Fruit fly (Drosophila melanogaster) whole organism, embryonic: Measurements from ENCODE around the gene CG18234.

Experiments
- Antp ChIP-seq: fragments of 200-800 bp; sonication (Bioruptor generic); optimal IDR thresholded peaks from 3 replicates; lab custom pipeline; 2016; ENCODE audit warnings: missing biosample characterization, missing genetic modification characterization
- BEAF-32 ChIP-seq: fragments of 200-800 bp; sonication (Bioruptor generic); optimal IDR thresholded peaks from 3 replicates; lab custom pipeline; 2017; ENCODE audit warnings: missing biosample characterization, missing genetic modification characterization, mild to moderate bottlenecking, moderate library complexity, missing genetic modification reagents
- BtbVII ChIP-seq: fragments of 200-800 bp; sonication (Bioruptor generic); optimal IDR thresholded peaks from 3 replicates; lab custom pipeline; 2017; ENCODE audit warnings: missing biosample characterization, mild to moderate bottlenecking, missing genetic modification characterization
- C15 ChIP-seq: fragments of 200-800 bp; sonication (Bioruptor generic); IDR thresholded peaks from 3 replicates; pipeline ENCODE4 v1.3.6; 2022; ENCODE audit warnings: missing biosample characterization, missing genetic modification characterization
- CG1024 ChIP-seq: fragments of 200-800 bp; sonication (Bioruptor generic); IDR thresholded peaks from 2 replicates; pipeline ENCODE4 v1.3.6; 2022; ENCODE audit warnings: missing biosample characterization, missing genetic modification characterization
- CG10462 ChIP-seq: fragments of 200-800 bp; sonication (Bioruptor generic); optimal IDR thresholded peaks from 2 replicates; lab custom pipeline; 2016; ENCODE audit warnings: missing biosample characterization, missing genetic modification characterization
- CG11504 ChIP-seq: fragments of 200-800 bp; sonication (Bioruptor generic); optimal IDR thresholded peaks from 3 replicates; lab custom pipeline; 2019; ENCODE audit warnings: missing biosample characterization, mild to moderate bottlenecking, missing genetic modification characterization, moderate library complexity
- CG11695 ChIP-seq: fragments of 200-800 bp; sonication (Bioruptor generic); IDR thresholded peaks from 3 replicates; pipeline ENCODE4 v1.3.6; 2022; ENCODE audit warnings: missing biosample characterization, missing genetic modification characterization
- CG12155 ChIP-seq: fragments of 200-800 bp; sonication (Bioruptor generic); optimal IDR thresholded peaks from 3 replicates; lab custom pipeline; 2016; ENCODE audit warnings: missing biosample characterization, missing genetic modification characterization
- CG12391 ChIP-seq: fragments of 200-800 bp; sonication (Bioruptor generic); optimal IDR thresholded peaks from 3 replicates; lab custom pipeline; 2018; ENCODE audit warnings: missing biosample characterization, mild to moderate bottlenecking, missing genetic modification characterization, moderate library complexity
- CG12744 ChIP-seq: fragments of 200-800 bp; sonication (Bioruptor generic); optimal IDR thresholded peaks from 2 replicates; lab custom pipeline; 2016; ENCODE audit warnings: missing biosample characterization, missing genetic modification characterization
- CG14050 ChIP-seq: fragments of 200-800 bp; sonication (Bioruptor generic); IDR thresholded peaks from 3 replicates; pipeline ENCODE4 v1.3.6; 2022; ENCODE audit warnings: missing biosample characterization, missing genetic modification characterization
- CG14965 ChIP-seq: fragments of 200-800 bp; sonication (Bioruptor generic); optimal IDR thresholded peaks from 2 replicates; lab custom pipeline; 2016; ENCODE audit warnings: missing biosample characterization, missing genetic modification characterization, borderline replicate concordance
- CG1603 ChIP-seq: fragments of 200-800 bp; sonication (Bioruptor generic); optimal IDR thresholded peaks from 2 replicates; lab custom pipeline; 2019; ENCODE audit warnings: missing biosample characterization, mild to moderate bottlenecking, missing genetic modification characterization, moderate library complexity
- CG16813 ChIP-seq: fragments of 200-800 bp; sonication (Bioruptor generic); IDR thresholded peaks from 3 replicates; pipeline ENCODE4 v1.3.6; 2022; ENCODE audit warnings: missing biosample characterization, missing genetic modification characterization; ENCODE audit not compliant: partially characterized antibody
- CG17802 ChIP-seq: fragments of 200-800 bp; sonication (Bioruptor generic); optimal IDR thresholded peaks from 2 replicates; lab custom pipeline; 2018; ENCODE audit warnings: missing biosample characterization, mild to moderate bottlenecking, missing genetic modification characterization, moderate library complexity
- CG18476 ChIP-seq: fragments of 200-800 bp; sonication (Bioruptor generic); optimal IDR thresholded peaks from 2 replicates; lab custom pipeline; 2016; ENCODE audit warnings: missing biosample characterization, mild to moderate bottlenecking, missing genetic modification characterization
- CG30020 ChIP-seq: fragments of 200-800 bp; optimal IDR thresholded peaks from 2 replicates; lab custom pipeline; 2019; ENCODE audit warnings: missing biosample characterization, mild to moderate bottlenecking, missing genetic modification characterization, moderate library complexity
- CG30403 ChIP-seq: fragments of 200-800 bp; sonication (Bioruptor generic); optimal IDR thresholded peaks from 3 replicates; lab custom pipeline; 2016; ENCODE audit warnings: missing biosample characterization, missing genetic modification characterization
- CG34224 ChIP-seq: fragments of 200-800 bp; sonication (Bioruptor generic); IDR thresholded peaks from 3 replicates; pipeline ENCODE4 v1.3.6; 2022; ENCODE audit warnings: missing biosample characterization, missing genetic modification characterization; ENCODE audit not compliant: partially characterized antibody
- CG8089 ChIP-seq: fragments of 200-800 bp; sonication (Bioruptor generic); optimal IDR thresholded peaks from 3 replicates; lab custom pipeline; 2016; ENCODE audit warnings: missing biosample characterization, missing genetic modification characterization
- CoRest ChIP-seq: fragments of 200-800 bp; sonication (Bioruptor generic); optimal IDR thresholded peaks from 3 replicates; lab custom pipeline; 2018; ENCODE audit warnings: missing biosample characterization, mild to moderate bottlenecking, missing genetic modification characterization, moderate library complexity
- Dek ChIP-seq: fragments of 200-800 bp; sonication (Bioruptor generic); optimal IDR thresholded peaks from 3 replicates; lab custom pipeline; 2019; ENCODE audit warnings: missing biosample characterization, mild to moderate bottlenecking, missing genetic modification characterization, moderate library complexity
- Dp ChIP-seq: fragments of 200-800 bp; sonication (Bioruptor generic); optimal IDR thresholded peaks from 2 replicates; lab custom pipeline; 2018; ENCODE audit warnings: missing biosample characterization, mild to moderate bottlenecking, missing genetic modification characterization, moderate library complexity
- E2f1 ChIP-seq: fragments of 200-800 bp; sonication (Bioruptor generic); IDR thresholded peaks from 2 replicates; pipeline ENCODE4 v1.3.6; 2022; ENCODE audit warnings: missing biosample characterization, missing genetic modification characterization
- E2f2 ChIP-seq: fragments of 200-800 bp; sonication (Bioruptor generic); IDR thresholded peaks from 2 replicates; pipeline ENCODE4 v1.3.6; 2022; ENCODE audit warnings: missing biosample characterization, missing genetic modification characterization
- Ets65A ChIP-seq: fragments of 200-800 bp; sonication (Bioruptor generic); peaks from one replicate; lab custom pipeline; 2016; ENCODE audit warnings: missing biosample characterization, missing genetic modification characterization
- HLH4C ChIP-seq: fragments of 200-800 bp; sonication (Bioruptor generic); IDR thresholded peaks from 3 replicates; pipeline ENCODE4 v1.3.6; 2022; ENCODE audit warnings: missing biosample characterization, missing genetic modification characterization; ENCODE audit not compliant: partially characterized antibody
- HmgD ChIP-seq: fragments of 200-800 bp; sonication (Bioruptor generic); optimal IDR thresholded peaks from 3 replicates; lab custom pipeline; 2016; ENCODE audit warnings: missing biosample characterization, missing genetic modification characterization
- HmgZ ChIP-seq: fragments of 200-800 bp; sonication (Bioruptor generic); optimal IDR thresholded peaks from 2 replicates; lab custom pipeline; 2018; ENCODE audit warnings: missing biosample characterization, mild to moderate bottlenecking, missing genetic modification characterization
- Hsf ChIP-seq: fragments of 200-800 bp; sonication (Bioruptor generic); optimal IDR thresholded peaks from 3 replicates; lab custom pipeline; 2016; ENCODE audit warnings: missing biosample characterization, missing genetic modification characterization
- Lpt ChIP-seq: fragments of >200 bp; optimal IDR thresholded peaks from 2 replicates; lab custom pipeline; 2018; ENCODE audit warnings: missing biosample characterization, missing genetic modification characterization
- MBD-R2 ChIP-seq: fragments of 200-800 bp; sonication (Bioruptor generic); IDR thresholded peaks from 2 replicates; pipeline ENCODE4 v1.3.6; 2022; ENCODE audit warnings: missing biosample characterization, missing genetic modification characterization
- Med ChIP-seq: fragments of 200-800 bp; sonication (Bioruptor generic); peaks from one replicate; lab custom pipeline; 2016; ENCODE audit warnings: missing biosample characterization, missing genetic modification characterization, mild to moderate bottlenecking, inconsistent platforms, moderate library complexity
- Rx ChIP-seq: fragments of 200-800 bp; sonication (Bioruptor generic); IDR thresholded peaks from 2 replicates; pipeline ENCODE4 v1.3.6; 2022; ENCODE audit warnings: missing biosample characterization, missing genetic modification characterization
- Sin3A ChIP-seq: fragments of >200 bp; optimal IDR thresholded peaks from 2 replicates; lab custom pipeline; 2018
- Sox102F ChIP-seq: fragments of 200-800 bp; sonication (Bioruptor generic); optimal IDR thresholded peaks from 2 replicates; lab custom pipeline; 2018; ENCODE audit warnings: missing biosample characterization, mild to moderate bottlenecking, missing genetic modification characterization, moderate library complexity
- dpn ChIP-seq, 2 experiments: fragments of 200-800 bp; sonication (Bioruptor generic); optimal IDR thresholded peaks; 3 replicates each; lab custom pipeline; 2016; ENCODE audit warnings: missing biosample characterization in 2 of 2, missing genetic modification characterization in 2 of 2
- eve ChIP-seq, 2 experiments: fragments of >200 bp; optimal IDR thresholded peaks; 2 replicates each; lab custom pipeline; 2017; ENCODE audit warnings: missing biosample characterization in 2 of 2, missing genetic modification characterization in 2 of 2
- exex ChIP-seq: fragments of 200-800 bp; sonication (Bioruptor generic); optimal IDR thresholded peaks from 4 replicates; lab custom pipeline; 2018; ENCODE audit warnings: missing biosample characterization, mild to moderate bottlenecking, missing genetic modification characterization, moderate library complexity
- fd102C ChIP-seq: fragments of 200-800 bp; sonication (Bioruptor generic); optimal IDR thresholded peaks from 2 replicates; lab custom pipeline; 2018; ENCODE audit warnings: missing biosample characterization, mild to moderate bottlenecking, missing genetic modification characterization, moderate library complexity
- fru ChIP-seq: fragments of >200 bp; optimal IDR thresholded peaks from 2 replicates; lab custom pipeline; 2017
- h ChIP-seq: fragments of >200 bp; optimal IDR thresholded peaks from 2 replicates; lab custom pipeline; 2017
- jumu ChIP-seq: fragments of 200-800 bp; sonication (Bioruptor generic); optimal IDR thresholded peaks from 3 replicates; lab custom pipeline; 2016; ENCODE audit warnings: missing biosample characterization, missing genetic modification characterization
- knrl ChIP-seq: fragments of 200-800 bp; sonication (Bioruptor generic); IDR thresholded peaks from 3 replicates; pipeline ENCODE4 v1.3.6; 2022; ENCODE audit warnings: missing biosample characterization, missing genetic modification characterization; ENCODE audit not compliant: partially characterized antibody
- nmo ChIP-seq: fragments of 200-800 bp; sonication (Bioruptor generic); optimal IDR thresholded peaks from 2 replicates; lab custom pipeline; 2018; ENCODE audit warnings: missing biosample characterization, mild to moderate bottlenecking, missing genetic modification characterization, moderate library complexity
- sob ChIP-seq: fragments of 200-800 bp; sonication (Bioruptor generic); IDR thresholded peaks from 2 replicates; pipeline ENCODE4 v1.3.6; 2022; ENCODE audit warnings: missing biosample characterization, missing genetic modification characterization
- sqz ChIP-seq: fragments of 200-800 bp; sonication (Bioruptor generic); optimal IDR thresholded peaks from 3 replicates; lab custom pipeline; 2018; ENCODE audit warnings: missing biosample characterization, mild to moderate bottlenecking, missing genetic modification characterization
- toy ChIP-seq: fragments of 200-800 bp; sonication (Bioruptor generic); IDR thresholded peaks from 2 replicates; pipeline ENCODE4 v1.3.6; 2022; ENCODE audit warnings: missing biosample characterization, missing genetic modification characterization
- unc-4 ChIP-seq: fragments of 200-800 bp; sonication (Bioruptor generic); IDR thresholded peaks from 2 replicates; pipeline ENCODE4 v1.3.6; 2022; ENCODE audit warnings: missing biosample characterization, missing genetic modification characterization; ENCODE audit not compliant: partially characterized antibody
- vnd ChIP-seq: fragments of 200-800 bp; sonication (Bioruptor generic); IDR thresholded peaks from 3 replicates; pipeline ENCODE4 v1.3.6; 2022; ENCODE audit warnings: missing biosample characterization, missing genetic modification characterization; ENCODE audit not compliant: partially characterized antibody
- yki ChIP-seq: fragments of >200 bp; optimal IDR thresholded peaks from 3 replicates; lab custom pipeline; 2018

Gene CG18234

DNA sequence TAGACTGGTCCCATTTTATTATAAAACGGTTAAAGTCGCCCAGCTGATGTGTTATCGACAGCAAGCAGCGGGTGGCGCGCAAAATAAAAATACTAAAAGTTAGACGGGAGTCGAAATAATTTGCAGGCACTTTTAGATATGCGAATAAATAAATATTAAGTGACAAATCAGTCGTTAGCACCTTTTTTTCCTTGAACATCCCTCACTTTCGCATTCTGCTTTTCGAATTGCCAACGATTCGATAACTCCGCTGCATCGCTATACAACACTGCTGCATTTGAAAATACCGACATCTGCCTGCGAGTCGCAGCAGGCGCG is 19.2 kb downstream of the CG18234 start, which contains the start of gene bora (continued):
- TF ChIP-seq CoRest (tag; lab: Kevin White, UChicago), result peak; percentile 24
- no peak for TF ChIP-seq fd102C (GFP tag; lab: Kevin White, UChicago)
- peak; percentile 56 for TF ChIP-seq Med (GFP tag; lab: Kevin White, UChicago)
- no peak for TF ChIP-seq HmgD
- no peak for TF ChIP-seq CG14965 (GFP tag; lab: Kevin White, UChicago)
- peak; percentile 14 for TF ChIP-seq CG30020 (tag; lab: Kevin White, UChicago)
- TF ChIP-seq CG14050, result no peak
- peak; percentile 82 for TF ChIP-seq Dp (GFP tag; lab: Kevin White, UChicago)
- TF ChIP-seq C15 (GFP tag; lab: Robert Waterston, UW), result no peak
- TF ChIP-seq Antp (GFP tag; lab: Kevin White, UChicago), result no peak
- TF ChIP-seq Sox102F (GFP tag; lab: Kevin White, UChicago), result no peak
- peak; percentile 63 for TF ChIP-seq Ets65A (GFP tag; lab: Kevin White, UChicago)
- TF ChIP-seq CG1603 (tag; lab: Kevin White, UChicago), result peak; percentile 1
- TF ChIP-seq MBD-R2 (GFP tag; lab: Robert Waterston, UW), result 0 out of 2 replicates have a peak, but pooled peaks have one; percentile 33
- TF ChIP-seq CG11504 (tag; lab: Kevin White, UChicago), result no peak
- no peak for TF ChIP-seq CG12391 (tag; lab: Kevin White, UChicago)
- TF ChIP-seq HLH4C (GFP tag; lab: Robert Waterston, UW), result peak; percentile 43; the same call in 1 of the 3 replicates
- TF ChIP-seq E2f2 (GFP tag; lab: Robert Waterston, UW), result peak; percentile 92
- no peak for TF ChIP-seq CG12155 (GFP tag; lab: Kevin White, UChicago)
- TF ChIP-seq knrl (GFP tag; lab: Robert Waterston, UW), result 0 out of 3 replicates have a peak, but pooled peaks have one; percentile 29
- peak; percentile 24; the same call in 1 of the 3 replicates for TF ChIP-seq CG16813 (GFP tag; lab: Robert Waterston, UW)
- TF ChIP-seq CG30403, result peak; percentile 14
- no peak for TF ChIP-seq vnd
- peak; percentile 16 for TF ChIP-seq nmo (GFP tag; lab: Kevin White, UChicago)
- no peak for TF ChIP-seq HmgZ (tag; lab: Kevin White, UChicago)
- no peak for TF ChIP-seq CG17802 (tag; lab: Kevin White, UChicago)
- TF ChIP-seq sqz (GFP tag; lab: Kevin White, UChicago), result no peak
- TF ChIP-seq CG34224 (GFP tag; lab: Robert Waterston, UW), result no peak
- peak in 1 of 2 experiments; percentile 14 for TF ChIP-seq dpn (GFP tag; optimal IDR thresholded peaks at IDR 0.05; lab: Kevin White, UChicago)
- 0 out of 2 replicates have a peak, but pooled peaks have one; percentile 9 for TF ChIP-seq Rx (GFP tag; lab: Robert Waterston, UW)
- no peak for TF ChIP-seq CG8089 (GFP tag; lab: Kevin White, UChicago)
- TF ChIP-seq E2f1 (GFP tag; lab: Robert Waterston, UW), result no peak; the same call in 1 of the 2 replicates

DNA sequence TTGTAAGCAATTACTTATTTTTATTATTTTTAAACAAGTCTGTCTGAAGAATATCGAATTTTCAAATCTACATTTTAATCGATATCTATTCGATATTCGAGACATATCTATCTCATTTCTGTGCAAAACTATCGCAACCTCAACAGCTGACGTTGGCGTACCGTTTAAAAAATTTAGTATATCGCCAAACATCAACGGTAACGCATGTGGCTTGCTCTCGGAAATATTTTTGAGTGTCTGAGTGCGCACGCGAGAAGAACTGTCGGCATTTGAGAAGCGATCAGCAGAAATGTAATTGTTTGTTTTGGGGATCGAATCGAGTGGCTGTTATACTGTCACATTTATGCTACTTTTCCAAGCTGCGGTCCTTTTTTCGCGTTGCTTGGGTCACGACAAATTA is 22.6 kb downstream of the CG18234 start, which contains the start of gene MYPT-75D:
Gene MYPT-75D, plus strand, starts transcription at position 174 of the 400 bp plus-strand sequence.
- no peak; the same call in 1 of the 2 replicates for TF ChIP-seq CG1024 (GFP tag; lab: Robert Waterston, UW)
- no peak for TF ChIP-seq Dek (tag; lab: Kevin White, UChicago)
- TF ChIP-seq h (lab: Kevin White, UChicago), result no peak
- TF ChIP-seq knrl (GFP tag; lab: Robert Waterston, UW), result peak; percentile 80
- no peak for TF ChIP-seq jumu (GFP tag; lab: Kevin White, UChicago)
- no peak for TF ChIP-seq CG10462
- TF ChIP-seq Lpt, result no peak
- TF ChIP-seq CG11695 (GFP tag; lab: Robert Waterston, UW), result no peak
- no peak for TF ChIP-seq BtbVII (GFP tag; lab: Kevin White, UChicago)
- peak; percentile 89 for TF ChIP-seq BEAF-32 (GFP tag; lab: Kevin White, UChicago)
- TF ChIP-seq eve (GFP tag; optimal IDR thresholded peaks at IDR 0.05; lab: Kevin White, UChicago), result no peak
- TF ChIP-seq unc-4 (GFP tag; lab: Robert Waterston, UW), result peak; percentile 86
- TF ChIP-seq fru (lab: Kevin White, UChicago), result no peak
- peak; percentile 39 for TF ChIP-seq exex
- no peak for TF ChIP-seq CG18476 (GFP tag; lab: Kevin White, UChicago)
- 0 out of 2 replicates have a peak, but pooled peaks have one; percentile 33 for TF ChIP-seq sob (GFP tag; lab: Robert Waterston, UW)
- TF ChIP-seq Sin3A (lab: Kevin White, UChicago), result no peak
- no peak for TF ChIP-seq yki (lab: Kevin White, UChicago)
- TF ChIP-seq CG12744 (GFP tag; lab: Kevin White, UChicago), result no peak
- no peak for TF ChIP-seq Hsf
- TF ChIP-seq toy (GFP tag; lab: Robert Waterston, UW), result 0 out of 2 replicates have a peak, but pooled peaks have one; percentile 10
